Worm (Caenorhabditis elegans): Measurements from ENCODE around the gene F34D10.8.

F34D10.8 gene

ce11 chrIII:3742090-3742489 lies 11.5 kb downstream of the F34D10.8 start:
- TF ChIP-seq madf-3 (GFP tag; IDR thresholded peaks at IDR 0.05) = no peak
- no peak for TF ChIP-seq xnd-1 (tag; optimal IDR thresholded peaks at IDR 0.05)
- no peak for TF ChIP-seq ztf-25 (GFP tag; IDR thresholded peaks at IDR 0.05)
- no peak for TF ChIP-seq F39B2.1 (GFP tag; IDR thresholded peaks at IDR 0.05)
- TF ChIP-seq B0336.3 (GFP tag; IDR thresholded peaks at IDR 0.05) = no peak
- no peak for TF ChIP-seq nhr-27 (tag; optimal IDR thresholded peaks at IDR 0.05)
- no peak for TF ChIP-seq rcor-1 (GFP tag; IDR thresholded peaks at IDR 0.05)
- no peak for TF ChIP-seq lsy-27 (tag; optimal IDR thresholded peaks at IDR 0.05; ENCODE audit: borderline replicate concordance, insufficient read depth)
- TF ChIP-seq efl-1 (GFP tag; optimal IDR thresholded peaks at IDR 0.05) = peak; percentile 50
- no peak for TF ChIP-seq lir-1 (GFP tag; conservative IDR thresholded peaks at IDR 0.05)
- TF ChIP-seq nhr-90 (tag; optimal IDR thresholded peaks at IDR 0.05) = no peak
- TF ChIP-seq Y53F4B.3 (GFP tag; IDR thresholded peaks at IDR 0.05) = no peak
- TF ChIP-seq zfh-2 (GFP tag; conservative IDR thresholded peaks at IDR 0.05) = peak; percentile 58; the same call in 1 of the 2 replicates
- no peak for TF ChIP-seq somi-1 (GFP tag; optimal IDR thresholded peaks at IDR 0.05)
- TF ChIP-seq F49E8.2 (tag; optimal IDR thresholded peaks at IDR 0.05; ENCODE audit: insufficient read depth) = no peak
- TF ChIP-seq madf-8 (GFP tag; conservative IDR thresholded peaks at IDR 0.05) = peak; percentile 37; the same call in 1 of the 2 replicates
- TF ChIP-seq bed-2 (GFP tag; IDR thresholded peaks at IDR 0.05) = no peak
- TF ChIP-seq K12H6.12 (tag; optimal IDR thresholded peaks at IDR 0.05) = no peak
- TF ChIP-seq aptf-2 (GFP tag; conservative IDR thresholded peaks at IDR 0.05) = no peak
- no peak for TF ChIP-seq F10E7.11 (tag; optimal IDR thresholded peaks at IDR 0.05)
- TF ChIP-seq egrh-3 (GFP tag; IDR thresholded peaks at IDR 0.05) = 0 out of 2 replicates have a peak, but pooled peaks have one; percentile 17
- no peak for TF ChIP-seq tbx-9 (tag; optimal IDR thresholded peaks at IDR 0.05; ENCODE audit: borderline replicate concordance)
- peak; percentile 74 for TF ChIP-seq madf-6 (GFP tag; IDR thresholded peaks at IDR 0.05)
- TF ChIP-seq ztf-6 (GFP tag; IDR thresholded peaks at IDR 0.05) = no peak
- no peak for TF ChIP-seq F22D6.2 (tag; optimal IDR thresholded peaks at IDR 0.05)
- TF ChIP-seq unc-130 (GFP tag; optimal IDR thresholded peaks at IDR 0.05) = no peak
- TF ChIP-seq hlh-26 (GFP tag; conservative IDR thresholded peaks at IDR 0.05) = no peak
- no peak for TF ChIP-seq tbp1 (GFP tag; optimal IDR thresholded peaks at IDR 0.05)
- TF ChIP-seq nhr-80 (tag; optimal IDR thresholded peaks at IDR 0.05) = no peak
- TF ChIP-seq hmg-20 (GFP tag; IDR thresholded peaks at IDR 0.05) = no peak
- no peak for TF ChIP-seq ztf-22 (GFP tag; optimal IDR thresholded peaks at IDR 0.05)
- no peak for TF ChIP-seq snpc-1.3 (tag; optimal IDR thresholded peaks at IDR 0.05; ENCODE audit: insufficient read depth)
- no peak for TF ChIP-seq ceh-40 (GFP tag; IDR thresholded peaks at IDR 0.05)

- TF ChIP-seq B0336.3 (GFP tag; IDR thresholded peaks at IDR 0.05) (no peak), nfya-2 (GFP tag; IDR thresholded peaks at IDR 0.05) (no peak), dpl-1 (GFP tag; optimal IDR thresholded peaks at IDR 0.05) (no peak)
Observed at ce11 chrIII:3743367-3743766, 12.8 kb downstream of the F34D10.8 start.

ce11 chrIII:3745138-3745537 lies 14.6 kb downstream of the F34D10.8 start, which contains the start of gene lin-48:
Gene lin-48, plus strand, starts transcription at chrIII:3745438.
- no peak for TF ChIP-seq ceh-100 (GFP tag; IDR thresholded peaks at IDR 0.05)
